Fruit fly (Drosophila melanogaster) whole organism, embryonic: Measurements from ENCODE around the gene CG14630.

ENCODE experiments used
- CG10147 ChIP-seq: fragments of 200-800 bp; sonication (Bioruptor generic); optimal IDR thresholded peaks from 2 replicates; lab custom pipeline; 2019; ENCODE audit warnings: missing biosample characterization, mild to moderate bottlenecking, missing genetic modification characterization, moderate library complexity
- CG10209 ChIP-seq: fragments of 200-800 bp; sonication (Bioruptor generic); optimal IDR thresholded peaks from 3 replicates; lab custom pipeline; 2017; ENCODE audit warnings: missing biosample characterization, mild to moderate bottlenecking, missing genetic modification characterization, missing genetic modification reagents
- CG10979 ChIP-seq: fragments of 200-800 bp; sonication (Bioruptor generic); optimal IDR thresholded peaks from 2 replicates; lab custom pipeline; 2018; ENCODE audit warnings: missing biosample characterization, mild to moderate bottlenecking, missing genetic modification characterization, moderate library complexity
- CG11085 ChIP-seq: fragments of 200-800 bp; sonication (Bioruptor generic); IDR thresholded peaks from 2 replicates; pipeline ENCODE4 v1.3.6; 2022; ENCODE audit warnings: missing biosample characterization, missing genetic modification characterization
- CG12155 ChIP-seq: fragments of 200-800 bp; sonication (Bioruptor generic); optimal IDR thresholded peaks from 3 replicates; lab custom pipeline; 2016; ENCODE audit warnings: missing biosample characterization, missing genetic modification characterization
- CG12219 ChIP-seq: fragments of 200-800 bp; sonication (Bioruptor generic); optimal IDR thresholded peaks from 3 replicates; lab custom pipeline; 2018; ENCODE audit warnings: missing biosample characterization, mild to moderate bottlenecking, missing genetic modification characterization
- CG13296 ChIP-seq: fragments of 200-800 bp; sonication (Bioruptor generic); optimal IDR thresholded peaks from 3 replicates; lab custom pipeline; 2018; ENCODE audit warnings: missing biosample characterization, mild to moderate bottlenecking, missing genetic modification characterization
- CG14667 ChIP-seq: fragments of 200-800 bp; sonication (Bioruptor generic); IDR thresholded peaks from 2 replicates; pipeline ENCODE4 v1.3.6; 2022; ENCODE audit warnings: missing biosample characterization, missing genetic modification characterization
- CG16779 ChIP-seq: fragments of 200-800 bp; sonication (Bioruptor generic); IDR thresholded peaks from 2 replicates; pipeline ENCODE4 v1.3.6; 2022; ENCODE audit warnings: missing biosample characterization, missing genetic modification characterization
- CG17361 ChIP-seq: fragments of 200-800 bp; sonication (Bioruptor generic); IDR thresholded peaks from 3 replicates; pipeline ENCODE4 v1.3.6; 2022; ENCODE audit warnings: missing biosample characterization, missing genetic modification characterization
- CG17385 ChIP-seq: fragments of 200-800 bp; sonication (Bioruptor generic); optimal IDR thresholded peaks from 3 replicates; lab custom pipeline; 2018; ENCODE audit warnings: missing biosample characterization, mild to moderate bottlenecking, missing genetic modification characterization
- CG1832 ChIP-seq: fragments of 200-800 bp; sonication (Bioruptor generic); optimal IDR thresholded peaks from 2 replicates; lab custom pipeline; 2017; ENCODE audit warnings: missing biosample characterization, mild to moderate bottlenecking, missing genetic modification characterization, inconsistent platforms
- CG18476 ChIP-seq: fragments of 200-800 bp; sonication (Bioruptor generic); optimal IDR thresholded peaks from 2 replicates; lab custom pipeline; 2016; ENCODE audit warnings: missing biosample characterization, mild to moderate bottlenecking, missing genetic modification characterization
- CG3281 ChIP-seq: fragments of 200-800 bp; sonication (Bioruptor generic); optimal IDR thresholded peaks from 3 replicates; lab custom pipeline; 2017; ENCODE audit warnings: missing biosample characterization, mild to moderate bottlenecking, missing genetic modification characterization
- CG34422 ChIP-seq: fragments of 200-800 bp; sonication (Bioruptor generic); IDR thresholded peaks from 3 replicates; pipeline ENCODE4 v1.3.6; 2022; ENCODE audit warnings: missing biosample characterization, missing genetic modification characterization
- CG4282 ChIP-seq: fragments of 200-800 bp; sonication (Bioruptor generic); optimal IDR thresholded peaks from 2 replicates; lab custom pipeline; 2016; ENCODE audit warnings: missing biosample characterization, missing genetic modification characterization
- CG4730 ChIP-seq: fragments of 200-800 bp; sonication (Bioruptor generic); IDR thresholded peaks from 2 replicates; pipeline ENCODE4 v1.3.6; 2022; ENCODE audit warnings: missing biosample characterization, missing genetic modification characterization
- CG6272 ChIP-seq: fragments of 200-800 bp; sonication (Bioruptor generic); IDR thresholded peaks from 2 replicates; pipeline ENCODE4 v1.3.6; 2022; ENCODE audit warnings: missing biosample characterization, missing genetic modification characterization
- CG6765 ChIP-seq: fragments of 200-800 bp; sonication (Bioruptor generic); optimal IDR thresholded peaks from 3 replicates; lab custom pipeline; 2017; ENCODE audit warnings: missing biosample characterization, mild to moderate bottlenecking, missing genetic modification characterization
- CG9727 ChIP-seq: fragments of 200-800 bp; sonication (Bioruptor generic); optimal IDR thresholded peaks from 3 replicates; lab custom pipeline; 2017; ENCODE audit warnings: missing biosample characterization, mild to moderate bottlenecking, missing genetic modification characterization
- CkIIα-i1 ChIP-seq: fragments of 200-800 bp; sonication (Bioruptor generic); IDR thresholded peaks from 2 replicates; pipeline ENCODE4 v1.3.6; 2022; ENCODE audit warnings: missing biosample characterization, missing genetic modification characterization
- Dref ChIP-seq: fragments of 200-800 bp; sonication (Bioruptor generic); IDR thresholded peaks from 2 replicates; pipeline ENCODE4 v1.3.6; 2022; ENCODE audit warnings: missing biosample characterization, missing genetic modification characterization
- H15 ChIP-seq: fragments of 200-800 bp; sonication (Bioruptor generic); IDR thresholded peaks from 3 replicates; pipeline ENCODE4 v1.3.6; 2022; ENCODE audit warnings: missing biosample characterization, missing genetic modification characterization
- HHEX ChIP-seq: fragments of 200-800 bp; sonication (Bioruptor generic); optimal IDR thresholded peaks from 3 replicates; lab custom pipeline; 2017; ENCODE audit warnings: missing biosample characterization, mild to moderate bottlenecking, missing genetic modification characterization, missing genetic modification reagents
- HLH3B ChIP-seq: fragments of 200-800 bp; sonication (Bioruptor generic); IDR thresholded peaks from 2 replicates; pipeline ENCODE4 v1.3.6; 2022; ENCODE audit warnings: missing biosample characterization, missing genetic modification characterization
- HLHmδ ChIP-seq: fragments of 200-800 bp; sonication (Bioruptor generic); optimal IDR thresholded peaks from 2 replicates; lab custom pipeline; 2018; ENCODE audit warnings: missing biosample characterization, mild to moderate bottlenecking, missing genetic modification characterization, moderate library complexity
- Hand ChIP-seq: fragments of 200-800 bp; sonication (Bioruptor generic); optimal IDR thresholded peaks from 2 replicates; lab custom pipeline; 2017; ENCODE audit warnings: mild to moderate bottlenecking, missing biosample characterization, missing genetic modification reagents, missing genetic modification characterization
- MTF-1 ChIP-seq: fragments of 200-800 bp; sonication (Bioruptor generic); optimal IDR thresholded peaks from 2 replicates; lab custom pipeline; 2018; ENCODE audit warnings: missing biosample characterization, mild to moderate bottlenecking, missing genetic modification characterization, borderline replicate concordance
- Mad ChIP-seq: fragments of 200-800 bp; sonication (Bioruptor generic); optimal IDR thresholded peaks from 2 replicates; lab custom pipeline; 2016; ENCODE audit warnings: missing biosample characterization, missing genetic modification characterization
- Meics ChIP-seq: fragments of 200-800 bp; sonication (Bioruptor generic); optimal IDR thresholded peaks from 2 replicates; lab custom pipeline; 2017; ENCODE audit warnings: missing biosample characterization, mild to moderate bottlenecking, missing genetic modification characterization
- Nf-YA ChIP-seq: fragments of 200-800 bp; sonication (Bioruptor generic); IDR thresholded peaks from 2 replicates; pipeline ENCODE4 v1.3.6; 2022; ENCODE audit warnings: missing biosample characterization, missing genetic modification characterization
- Six4 ChIP-seq: fragments of 200-800 bp; sonication (Bioruptor generic); optimal IDR thresholded peaks from 2 replicates; lab custom pipeline; 2016; ENCODE audit warnings: missing biosample characterization, missing genetic modification characterization
- Sry-β ChIP-seq: fragments of 200-800 bp; sonication (Bioruptor generic); optimal IDR thresholded peaks from 2 replicates; lab custom pipeline; 2018; ENCODE audit warnings: missing biosample characterization, mild to moderate bottlenecking, missing genetic modification characterization, moderate library complexity
- Usf ChIP-seq: fragments of 200-800 bp; sonication (Bioruptor generic); optimal IDR thresholded peaks from 2 replicates; lab custom pipeline; 2017; ENCODE audit warnings: missing genotype, missing biosample characterization, missing genetic modification characterization
- Xbp1 ChIP-seq: fragments of 200-800 bp; sonication (Bioruptor generic); optimal IDR thresholded peaks from 3 replicates; lab custom pipeline; 2016; ENCODE audit warnings: missing biosample characterization, mild to moderate bottlenecking, missing genetic modification characterization
- ac ChIP-seq: fragments of 200-800 bp; sonication (Bioruptor generic); optimal IDR thresholded peaks from 3 replicates; lab custom pipeline; 2017; ENCODE audit warnings: missing biosample characterization, mild to moderate bottlenecking, missing genetic modification characterization
- bcd ChIP-seq: fragments of 200-800 bp; sonication (Bioruptor generic); optimal IDR thresholded peaks from 2 replicates; lab custom pipeline; 2017; ENCODE audit warnings: missing biosample characterization, mild to moderate bottlenecking, missing genetic modification characterization
- cas ChIP-seq: fragments of 200-800 bp; sonication (Bioruptor generic); IDR thresholded peaks from 2 replicates; pipeline ENCODE4 v1.3.6; 2022; ENCODE audit warnings: missing biosample characterization, missing genetic modification characterization
- cg ChIP-seq: fragments of 200-800 bp; sonication (Bioruptor generic); optimal IDR thresholded peaks from 3 replicates; lab custom pipeline; 2019; ENCODE audit warnings: missing biosample characterization, mild to moderate bottlenecking, missing genetic modification characterization, moderate library complexity
- chn ChIP-seq: fragments of 200-800 bp; sonication (Bioruptor generic); optimal IDR thresholded peaks from 2 replicates; lab custom pipeline; 2016; ENCODE audit warnings: missing biosample characterization, missing genetic modification characterization
- fd64A ChIP-seq: fragments of 200-800 bp; sonication (Bioruptor generic); optimal IDR thresholded peaks from 3 replicates; lab custom pipeline; 2018; ENCODE audit warnings: missing biosample characterization, mild to moderate bottlenecking, missing genetic modification characterization
- hb ChIP-seq: fragments of 200-800 bp; sonication (Bioruptor generic); IDR thresholded peaks from 3 replicates; pipeline ENCODE4 v1.3.6; 2022; ENCODE audit warnings: missing biosample characterization, missing genetic modification characterization; ENCODE audit not compliant: partially characterized antibody
- hkb ChIP-seq, 2 experiments: fragments of 200-800 bp in 1 of 2; fragments of >200 bp in 1 of 2; sonication (Bioruptor generic) in 1 of 2; IDR thresholded peaks in 1 of 2; optimal IDR thresholded peaks in 1 of 2; 2 replicates each; pipeline versions ENCODE4 v1.3.6 to Lab custom; 2017 to 2022; ENCODE audit warnings: missing biosample characterization in 1 of 2, missing genetic modification characterization in 1 of 2
- nom ChIP-seq: fragments of 200-800 bp; sonication (Bioruptor generic); optimal IDR thresholded peaks from 2 replicates; lab custom pipeline; 2017; ENCODE audit warnings: missing biosample characterization, missing genetic modification characterization, mild to moderate bottlenecking, moderate library complexity, missing genetic modification reagents
- sens-2 ChIP-seq: fragments of 200-800 bp; sonication (Bioruptor generic); IDR thresholded peaks from 2 replicates; pipeline ENCODE4 v1.3.6; 2022; ENCODE audit warnings: missing biosample characterization, missing genetic modification characterization
- slbo ChIP-seq: fragments of 200-800 bp; sonication (Bioruptor generic); IDR thresholded peaks from 2 replicates; pipeline ENCODE4 v1.3.6; 2022; ENCODE audit warnings: missing biosample characterization, missing genetic modification characterization
- ssp ChIP-seq: fragments of 200-800 bp; sonication (Bioruptor generic); IDR thresholded peaks from 2 replicates; pipeline ENCODE4 v1.3.6; 2022; ENCODE audit warnings: missing biosample characterization, missing genetic modification characterization
- tap ChIP-seq: fragments of 200-800 bp; optimal IDR thresholded peaks from 3 replicates; lab custom pipeline; 2019; ENCODE audit warnings: missing biosample characterization, mild to moderate bottlenecking, missing genetic modification characterization, moderate library complexity
- unpg ChIP-seq: fragments of 200-800 bp; sonication (Bioruptor generic); optimal IDR thresholded peaks from 3 replicates; lab custom pipeline; 2018; ENCODE audit warnings: missing biosample characterization, mild to moderate bottlenecking, missing genetic modification characterization, moderate library complexity
- vvl ChIP-seq: fragments of 200-800 bp; sonication (Bioruptor generic); IDR thresholded peaks from 2 replicates; pipeline ENCODE4 v1.3.6; 2022; ENCODE audit warnings: missing biosample characterization, missing genetic modification characterization
- yki ChIP-seq: fragments of >200 bp; optimal IDR thresholded peaks from 3 replicates; lab custom pipeline; 2018

CG14630 gene

DNA sequence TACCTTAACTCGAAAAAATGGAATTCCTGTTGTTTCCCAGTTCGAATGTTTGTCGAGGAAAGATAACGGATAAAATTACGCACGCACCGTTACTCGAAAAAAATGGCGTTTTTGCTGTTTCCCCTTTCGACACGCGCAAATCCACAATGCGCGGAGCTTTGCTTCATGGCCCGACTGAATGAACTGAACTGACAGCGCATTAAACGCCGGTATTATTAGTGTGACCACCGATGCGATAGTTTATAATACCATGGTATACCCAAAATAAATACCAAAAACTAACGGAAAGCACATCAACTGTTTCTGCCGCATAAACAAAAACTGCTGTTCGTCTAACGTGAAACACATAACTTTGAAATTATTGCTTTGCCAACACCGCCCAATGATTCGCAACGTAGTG lies 4.8 kb upstream of the CG14630 start, which contains the start of the genes CG32814, CG11638 and CG3021 (continued):
- TF ChIP-seq CG9727 (GFP tag; lab: Kevin White, UChicago) = peak; percentile 28
- TF ChIP-seq tap (tag; lab: Kevin White, UChicago) = peak; percentile 0
- no peak for TF ChIP-seq H15
- peak; percentile 46 for TF ChIP-seq HLHmδ
- TF ChIP-seq nom = no peak
- no peak for TF ChIP-seq hkb (optimal IDR thresholded peaks at IDR 0.05; lab: Kevin White, UChicago)
- TF ChIP-seq hkb (GFP tag; IDR thresholded peaks at IDR 0.05; lab: Robert Waterston, UW) = peak; percentile 38; the same call in 1 of the 2 replicates
- peak; percentile 5 for TF ChIP-seq CG13296 (GFP tag; lab: Kevin White, UChicago)
- no peak for TF ChIP-seq CG4282 (GFP tag; lab: Kevin White, UChicago)
- TF ChIP-seq CG34422 (GFP tag; lab: Robert Waterston, UW) = no peak; the same call in 2 of the 3 replicates
- TF ChIP-seq MTF-1 = peak; percentile 55
- no peak for TF ChIP-seq hb
- no peak for TF ChIP-seq ssp
- no peak for TF ChIP-seq Six4 (GFP tag; lab: Kevin White, UChicago)
- TF ChIP-seq CG3281 (GFP tag; lab: Kevin White, UChicago) = peak; percentile 20
- no peak for TF ChIP-seq CG10147 (GFP tag; lab: Kevin White, UChicago)
- TF ChIP-seq Dref (GFP tag; lab: Robert Waterston, UW) = 0 out of 2 replicates have a peak, but pooled peaks have one; percentile 16
- no peak for TF ChIP-seq Sry-β (GFP tag; lab: Kevin White, UChicago)
- TF ChIP-seq CG1832 (GFP tag; lab: Kevin White, UChicago) = no peak
- peak; percentile 9 for TF ChIP-seq CG12219
- 0 out of 2 replicates have a peak, but pooled peaks have one; percentile 13 for TF ChIP-seq HLH3B (GFP tag; lab: Robert Waterston, UW)
- TF ChIP-seq cg = no peak
- TF ChIP-seq Mad = no peak
- peak; percentile 8 for TF ChIP-seq bcd
- TF ChIP-seq CkIIα-i1 (GFP tag; lab: Robert Waterston, UW) = no peak
- no peak for TF ChIP-seq cas (GFP tag; lab: Robert Waterston, UW)
- TF ChIP-seq CG6272 (GFP tag; lab: Robert Waterston, UW) = no peak
- no peak for TF ChIP-seq CG14667
- TF ChIP-seq Nf-YA = no peak
- TF ChIP-seq CG6765 (GFP tag; lab: Kevin White, UChicago) = peak; percentile 2
- no peak for TF ChIP-seq slbo (GFP tag; lab: Robert Waterston, UW)
- TF ChIP-seq CG10209 (GFP tag; lab: Kevin White, UChicago) = no peak
- TF ChIP-seq vvl = peak; percentile 21; the same call in 1 of the 2 replicates
- peak; percentile 6 for TF ChIP-seq CG17385
- TF ChIP-seq CG17361 (GFP tag; lab: Robert Waterston, UW) = 0 out of 3 replicates have a peak, but pooled peaks have one; percentile 21
- peak; percentile 36 for TF ChIP-seq CG10979
- TF ChIP-seq Usf (GFP tag; lab: Kevin White, UChicago) = no peak
- no peak for TF ChIP-seq CG11085 (GFP tag; lab: Robert Waterston, UW)
- TF ChIP-seq HHEX = peak; percentile 13
- no peak for TF ChIP-seq sens-2 (GFP tag; lab: Robert Waterston, UW)
- no peak for TF ChIP-seq CG4730
- TF ChIP-seq Hand = no peak
- no peak for TF ChIP-seq CG16779 (GFP tag; lab: Robert Waterston, UW)
- peak; percentile 32 for TF ChIP-seq fd64A (GFP tag; lab: Kevin White, UChicago)
- peak; percentile 14 for TF ChIP-seq unpg
- no peak for TF ChIP-seq CG12155 (GFP tag; lab: Kevin White, UChicago)
- no peak for TF ChIP-seq yki (lab: Kevin White, UChicago)
- TF ChIP-seq Meics (GFP tag; lab: Kevin White, UChicago) = peak; percentile 29
- TF ChIP-seq ac (GFP tag; lab: Kevin White, UChicago) = no peak
- no peak for TF ChIP-seq chn (GFP tag; lab: Kevin White, UChicago)
- no peak for TF ChIP-seq Xbp1 (GFP tag; lab: Kevin White, UChicago)
- no peak for TF ChIP-seq CG18476 (GFP tag; lab: Kevin White, UChicago)
